Fruit fly (Drosophila melanogaster) whole organism, embryonic: ENCODE data around the gene hry.

Experiments
- Antp ChIP-seq: fragments of 200-800 bp; sonication (Bioruptor generic); optimal IDR thresholded peaks from 3 replicates; lab custom pipeline; 2016; ENCODE audit warnings: missing biosample characterization, missing genetic modification characterization
- Atf-2 ChIP-seq: fragments of 200-800 bp; sonication (Bioruptor generic); optimal IDR thresholded peaks from 2 replicates; lab custom pipeline; 2016; ENCODE audit warnings: missing biosample characterization, missing genetic modification characterization
- CG10366 ChIP-seq: fragments of 200-800 bp; sonication (Bioruptor generic); IDR thresholded peaks from 2 replicates; pipeline ENCODE4 v1.3.6; 2022; ENCODE audit warnings: missing biosample characterization, missing genetic modification characterization
- CG11456 ChIP-seq: fragments of 200-800 bp; sonication (Bioruptor generic); IDR thresholded peaks from 3 replicates; pipeline ENCODE4 v1.3.6; 2022; ENCODE audit warnings: missing biosample characterization, missing genetic modification characterization
- CG11560 ChIP-seq: fragments of 200-800 bp; sonication (Bioruptor generic); IDR thresholded peaks from 3 replicates; pipeline ENCODE4 v1.3.6; 2022; ENCODE audit warnings: missing biosample characterization, missing genetic modification characterization
- CG12744 ChIP-seq: fragments of 200-800 bp; sonication (Bioruptor generic); optimal IDR thresholded peaks from 2 replicates; lab custom pipeline; 2016; ENCODE audit warnings: missing biosample characterization, missing genetic modification characterization
- CG14710 ChIP-seq: fragments of 200-800 bp; sonication (Bioruptor generic); optimal IDR thresholded peaks from 3 replicates; lab custom pipeline; 2019; ENCODE audit warnings: missing biosample characterization, mild to moderate bottlenecking, missing genetic modification characterization, moderate library complexity
- CG15011 ChIP-seq: fragments of 200-800 bp; sonication (Bioruptor generic); optimal IDR thresholded peaks from 3 replicates; lab custom pipeline; 2018; ENCODE audit warnings: missing biosample characterization, mild to moderate bottlenecking, missing genetic modification characterization
- CG1603 ChIP-seq: fragments of 200-800 bp; sonication (Bioruptor generic); optimal IDR thresholded peaks from 2 replicates; lab custom pipeline; 2019; ENCODE audit warnings: missing biosample characterization, mild to moderate bottlenecking, missing genetic modification characterization, moderate library complexity
- CG2129 ChIP-seq: fragments of 200-800 bp; sonication (Bioruptor generic); IDR thresholded peaks from 2 replicates; pipeline ENCODE4 v1.3.6; 2022; ENCODE audit warnings: missing biosample characterization, missing genetic modification characterization; ENCODE audit not compliant: partially characterized antibody
- CG2712 ChIP-seq: fragments of 200-800 bp; optimal IDR thresholded peaks from 3 replicates; lab custom pipeline; 2019; ENCODE audit warnings: missing biosample characterization, mild to moderate bottlenecking, missing genetic modification characterization, moderate library complexity
- CG33557 ChIP-seq: fragments of 200-800 bp; sonication (Bioruptor generic); optimal IDR thresholded peaks from 2 replicates; lab custom pipeline; 2019; ENCODE audit warnings: missing biosample characterization, mild to moderate bottlenecking, missing genetic modification characterization, moderate library complexity
- CG3847 ChIP-seq: fragments of 200-800 bp; sonication (Bioruptor generic); IDR thresholded peaks from 2 replicates; pipeline ENCODE4 v1.3.6; 2022; ENCODE audit warnings: missing biosample characterization, missing genetic modification characterization
- CG4282 ChIP-seq: fragments of 200-800 bp; sonication (Bioruptor generic); optimal IDR thresholded peaks from 2 replicates; lab custom pipeline; 2016; ENCODE audit warnings: missing biosample characterization, missing genetic modification characterization
- CG6272 ChIP-seq: fragments of 200-800 bp; sonication (Bioruptor generic); IDR thresholded peaks from 2 replicates; pipeline ENCODE4 v1.3.6; 2022; ENCODE audit warnings: missing biosample characterization, missing genetic modification characterization
- CG6854 ChIP-seq: fragments of 200-800 bp; sonication (Bioruptor generic); optimal IDR thresholded peaks from 3 replicates; lab custom pipeline; 2017; ENCODE audit warnings: missing biosample characterization, mild to moderate bottlenecking, missing genetic modification characterization
- CG8944 ChIP-seq: fragments of 200-800 bp; sonication (Bioruptor generic); optimal IDR thresholded peaks from 3 replicates; lab custom pipeline; 2016; ENCODE audit warnings: missing biosample characterization, missing genetic modification characterization
- CG9437 ChIP-seq: fragments of 200-800 bp; sonication (Bioruptor generic); optimal IDR thresholded peaks from 2 replicates; lab custom pipeline; 2018; ENCODE audit warnings: missing biosample characterization, mild to moderate bottlenecking, missing genetic modification characterization
- CTCF ChIP-seq: fragments of 200-800 bp; sonication (Bioruptor generic); optimal IDR thresholded peaks from 2 replicates; lab custom pipeline; 2017; ENCODE audit warnings: missing biosample characterization, mild to moderate bottlenecking, missing genetic modification characterization, moderate library complexity
- Med ChIP-seq: fragments of 200-800 bp; sonication (Bioruptor generic); peaks from one replicate; lab custom pipeline; 2016; ENCODE audit warnings: missing biosample characterization, missing genetic modification characterization, mild to moderate bottlenecking, inconsistent platforms, moderate library complexity
- Mrtf ChIP-seq: fragments of 200-800 bp; sonication (Bioruptor generic); IDR thresholded peaks from 3 replicates; pipeline ENCODE4 v1.3.6; 2022; ENCODE audit warnings: missing biosample characterization, missing genetic modification characterization
- Myb ChIP-seq: fragments of 200-800 bp; sonication (Bioruptor generic); optimal IDR thresholded peaks from 2 replicates; lab custom pipeline; 2016; ENCODE audit warnings: missing biosample characterization, missing genetic modification characterization
- NC2β ChIP-seq: fragments of 200-800 bp; sonication (Bioruptor generic); optimal IDR thresholded peaks from 2 replicates; lab custom pipeline; 2016; ENCODE audit warnings: missing biosample characterization, missing genetic modification characterization
- Poxn ChIP-seq: fragments of 200-800 bp; sonication (Bioruptor generic); IDR thresholded peaks from 2 replicates; pipeline ENCODE4 v1.3.6; 2022; ENCODE audit warnings: missing biosample characterization, missing genetic modification characterization
- Side ChIP-seq: fragments of 200-800 bp; sonication (Bioruptor generic); optimal IDR thresholded peaks from 2 replicates; lab custom pipeline; 2016; ENCODE audit warnings: missing biosample characterization, missing genetic modification characterization
- Sin3A ChIP-seq: fragments of >200 bp; optimal IDR thresholded peaks from 2 replicates; lab custom pipeline; 2018
- Xbp1 ChIP-seq: fragments of 200-800 bp; sonication (Bioruptor generic); optimal IDR thresholded peaks from 3 replicates; lab custom pipeline; 2016; ENCODE audit warnings: missing biosample characterization, mild to moderate bottlenecking, missing genetic modification characterization
- amos ChIP-seq: fragments of 200-800 bp; sonication (Bioruptor generic); IDR thresholded peaks from 2 replicates; pipeline ENCODE4 v1.3.6; 2022; ENCODE audit warnings: missing biosample characterization, missing genetic modification characterization; ENCODE audit not compliant: partially characterized antibody
- bbx ChIP-seq: fragments of 200-800 bp; sonication (Bioruptor generic); IDR thresholded peaks from 2 replicates; pipeline ENCODE4 v1.3.6; 2022; ENCODE audit warnings: missing biosample characterization, missing genetic modification characterization; ENCODE audit not compliant: partially characterized antibody
- bcd ChIP-seq: fragments of 200-800 bp; sonication (Bioruptor generic); optimal IDR thresholded peaks from 2 replicates; lab custom pipeline; 2017; ENCODE audit warnings: missing biosample characterization, mild to moderate bottlenecking, missing genetic modification characterization
- cas ChIP-seq: fragments of 200-800 bp; sonication (Bioruptor generic); IDR thresholded peaks from 2 replicates; pipeline ENCODE4 v1.3.6; 2022; ENCODE audit warnings: missing biosample characterization, missing genetic modification characterization
- chinmo ChIP-seq: fragments of 200-800 bp; sonication (Bioruptor generic); IDR thresholded peaks from 4 replicates; pipeline ENCODE4 v1.3.6; 2022; ENCODE audit warnings: missing biosample characterization, missing genetic modification characterization; ENCODE audit not compliant: partially characterized antibody
- danr ChIP-seq: fragments of 200-800 bp; sonication (Bioruptor generic); IDR thresholded peaks from 2 replicates; pipeline ENCODE4 v1.3.6; 2022; ENCODE audit warnings: missing biosample characterization, missing genetic modification characterization
- dmrt11E ChIP-seq: fragments of 200-800 bp; sonication (Bioruptor generic); optimal IDR thresholded peaks from 3 replicates; lab custom pipeline; 2018; ENCODE audit warnings: missing biosample characterization, mild to moderate bottlenecking, missing genetic modification characterization, moderate library complexity
- gfzf ChIP-seq: fragments of 200-800 bp; sonication (Bioruptor generic); optimal IDR thresholded peaks from 2 replicates; lab custom pipeline; 2016; ENCODE audit warnings: missing biosample characterization, mild to moderate bottlenecking, missing genetic modification characterization, moderate library complexity
- gro ChIP-seq: fragments of 200-800 bp; sonication (Bioruptor generic); optimal IDR thresholded peaks from 2 replicates; lab custom pipeline; 2016; ENCODE audit warnings: missing biosample characterization, missing genetic modification characterization
- hb ChIP-seq: fragments of 200-800 bp; sonication (Bioruptor generic); IDR thresholded peaks from 3 replicates; pipeline ENCODE4 v1.3.6; 2022; ENCODE audit warnings: missing biosample characterization, missing genetic modification characterization; ENCODE audit not compliant: partially characterized antibody
- hbn ChIP-seq: fragments of 200-800 bp; sonication (Bioruptor generic); IDR thresholded peaks from 2 replicates; pipeline ENCODE4 v1.3.6; 2022; ENCODE audit warnings: missing biosample characterization, missing genetic modification characterization; ENCODE audit not compliant: partially characterized antibody
- kah ChIP-seq: fragments of 200-800 bp; sonication (Bioruptor generic); optimal IDR thresholded peaks from 2 replicates; lab custom pipeline; 2018; ENCODE audit warnings: missing biosample characterization, mild to moderate bottlenecking, missing genetic modification characterization
- lov ChIP-seq, 2 experiments: fragments of 200-800 bp in 1 of 2; fragments of >200 bp in 1 of 2; sonication (Bioruptor generic) in 1 of 2; IDR thresholded peaks in 1 of 2; optimal IDR thresholded peaks in 1 of 2; 2 replicates in 1 of 2; 3 replicates in 1 of 2; pipeline versions ENCODE4 v1.3.6 to Lab custom; 2017 to 2022; ENCODE audit warnings: missing biosample characterization in 1 of 2, missing genetic modification characterization in 1 of 2
- pho ChIP-seq: fragments of 200-800 bp; sonication (Bioruptor generic); optimal IDR thresholded peaks from 2 replicates; lab custom pipeline; 2016; ENCODE audit warnings: missing biosample characterization, missing genetic modification characterization
- phol ChIP-seq: fragments of 200-800 bp; sonication (Bioruptor generic); optimal IDR thresholded peaks from 3 replicates; lab custom pipeline; 2018; ENCODE audit warnings: missing biosample characterization, mild to moderate bottlenecking, missing genetic modification characterization, moderate library complexity
- ranshi ChIP-seq: fragments of 200-800 bp; sonication (Bioruptor generic); IDR thresholded peaks from 2 replicates; pipeline ENCODE4 v1.3.6; 2022; ENCODE audit warnings: missing biosample characterization, missing genetic modification characterization
- sens-2 ChIP-seq: fragments of 200-800 bp; sonication (Bioruptor generic); IDR thresholded peaks from 2 replicates; pipeline ENCODE4 v1.3.6; 2022; ENCODE audit warnings: missing biosample characterization, missing genetic modification characterization
- sqz ChIP-seq: fragments of 200-800 bp; sonication (Bioruptor generic); optimal IDR thresholded peaks from 3 replicates; lab custom pipeline; 2018; ENCODE audit warnings: missing biosample characterization, mild to moderate bottlenecking, missing genetic modification characterization
- tio ChIP-seq: fragments of 200-800 bp; sonication (Bioruptor generic); optimal IDR thresholded peaks from 2 replicates; lab custom pipeline; 2017; ENCODE audit warnings: missing biosample characterization, missing genetic modification characterization, inconsistent platforms
- vvl ChIP-seq: fragments of 200-800 bp; sonication (Bioruptor generic); IDR thresholded peaks from 2 replicates; pipeline ENCODE4 v1.3.6; 2022; ENCODE audit warnings: missing biosample characterization, missing genetic modification characterization
- yki ChIP-seq: fragments of >200 bp; optimal IDR thresholded peaks from 3 replicates; lab custom pipeline; 2018
- zen2 ChIP-seq: fragments of 200-800 bp; sonication (Bioruptor generic); IDR thresholded peaks from 3 replicates; pipeline ENCODE4 v1.3.6; 2022; ENCODE audit warnings: missing biosample characterization, missing genetic modification characterization; ENCODE audit not compliant: partially characterized antibody

Gene hry

dm6 chr3L:8648836-8649235, 26.7 kb upstream of the hry start, which contains the start of gene Arr2:
Arr2 (minus strand) TSS chr3L:8648936.
- no peak for TF ChIP-seq amos (GFP tag; lab: Robert Waterston, UW)
- TF ChIP-seq CG8944 (GFP tag; lab: Kevin White, UChicago): no peak
- TF ChIP-seq CG2129 (GFP tag; lab: Robert Waterston, UW): no peak
- no peak for TF ChIP-seq CG10366 (GFP tag; lab: Robert Waterston, UW)
- no peak for TF ChIP-seq CG6854
- TF ChIP-seq gfzf (GFP tag; lab: Kevin White, UChicago): no peak
- no peak for TF ChIP-seq CG2712 (tag; lab: Kevin White, UChicago)
- no peak for TF ChIP-seq hbn (GFP tag; lab: Robert Waterston, UW)
- TF ChIP-seq tio (GFP tag; lab: Kevin White, UChicago): no peak

- TF ChIP-seq phol (tag; lab: Kevin White, UChicago) (peak; percentile 22), lov (optimal IDR thresholded peaks at IDR 0.05; lab: Kevin White, UChicago) (no peak), lov (GFP tag; IDR thresholded peaks at IDR 0.05; lab: Robert Waterston, UW) (no peak), CTCF (peak; percentile 96), sens-2 (GFP tag; lab: Robert Waterston, UW) (no peak), gfzf (GFP tag; lab: Kevin White, UChicago) (no peak), CG11560 (no peak), Xbp1 (GFP tag; lab: Kevin White, UChicago) (peak; percentile 26), CG15011 (GFP tag; lab: Kevin White, UChicago) (no peak), CG4282 (GFP tag; lab: Kevin White, UChicago) (no peak), chinmo (GFP tag; lab: Robert Waterston, UW) (peak; percentile 77; the same call in 1 of the 4 replicates), Sin3A (lab: Kevin White, UChicago) (no peak), yki (lab: Kevin White, UChicago) (no peak), Side (GFP tag; lab: Kevin White, UChicago) (no peak), CG1603 (tag; lab: Kevin White, UChicago) (no peak), CG33557 (GFP tag; lab: Kevin White, UChicago) (no peak), cas (GFP tag; lab: Robert Waterston, UW) (no peak), sqz (GFP tag; lab: Kevin White, UChicago) (no peak), Mrtf (GFP tag; lab: Robert Waterston, UW) (no peak), bcd (GFP tag; lab: Kevin White, UChicago) (no peak), kah (no peak), danr (GFP tag; lab: Robert Waterston, UW) (no peak), Atf-2 (GFP tag; lab: Kevin White, UChicago) (no peak), CG9437 (GFP tag; lab: Kevin White, UChicago) (peak; percentile 41), zen2 (GFP tag; lab: Robert Waterston, UW) (no peak), Antp (no peak), Poxn (no peak), Myb (peak; percentile 97), CG14710 (tag; lab: Kevin White, UChicago) (peak; percentile 9), CG11456 (GFP tag; lab: Robert Waterston, UW) (no peak), NC2β (GFP tag; lab: Kevin White, UChicago) (no peak), pho (GFP tag; lab: Kevin White, UChicago) (no peak), Med (GFP tag; lab: Kevin White, UChicago) (peak; percentile 18), gro (GFP tag; lab: Kevin White, UChicago) (no peak), CG12744 (no peak), bbx (peak; percentile 30; the same call in 1 of the 2 replicates), ranshi (0 out of 2 replicates have a peak, but pooled peaks have one; percentile 7), hb (GFP tag; lab: Robert Waterston, UW) (no peak), vvl (GFP tag; lab: Robert Waterston, UW) (peak; percentile 31; the same call in 1 of the 2 replicates), CG3847 (GFP tag; lab: Robert Waterston, UW) (0 out of 2 replicates have a peak, but pooled peaks have one; percentile 17), CG6272 (GFP tag; lab: Robert Waterston, UW) (no peak), dmrt11E (tag; lab: Kevin White, UChicago) (peak; percentile 4)
Measured at dm6 chr3L:8651876-8652571, 23.5 kb upstream of the hry start.
